Worm (Caenorhabditis elegans): ENCODE measurements around the gene T10B5.7.
"Not testable (repeated sequence)": the region's sequence is repeated elsewhere in the genome, so short reads cannot be mapped to it uniquely, and the experiment has no call there.

T10B5.7 gene

ce11 chrV:1814784-1815183 is 31.2 kb upstream of the T10B5.7 start, which contains the start of gene Y46H3A.5:
Gene Y46H3A.5, minus strand, starts transcription at chrV:1814884.
- not testable (repeated sequence) for TF ChIP-seq nhr-76, nhr-25, lin-15B (tag; optimal IDR thresholded peaks at IDR 0.05)

ce11 chrV:1820016-1820415 is 26.0 kb upstream of the T10B5.7 start:
- TF ChIP-seq egl-27 (tag; optimal IDR thresholded peaks at IDR 0.05): no peak
- TF ChIP-seq ceh-82 (tag; optimal IDR thresholded peaks at IDR 0.05): no peak
- TF ChIP-seq nhr-23 (tag; optimal IDR thresholded peaks at IDR 0.05): no peak
- TF ChIP-seq nhr-28 (tag; optimal IDR thresholded peaks at IDR 0.05): no peak
- no peak for TF ChIP-seq ztf-4 (tag; optimal IDR thresholded peaks at IDR 0.05)
- TF ChIP-seq snpc-4 (tag; optimal IDR thresholded peaks at IDR 0.05): no peak
- TF ChIP-seq pha-4 (tag; optimal IDR thresholded peaks at IDR 0.05): no peak
- TF ChIP-seq pqm-1 (tag; optimal IDR thresholded peaks at IDR 0.05): no peak
- no peak for TF ChIP-seq ceh-9 (tag; optimal IDR thresholded peaks at IDR 0.05)
- no peak for TF ChIP-seq daf-12 (tag; optimal IDR thresholded peaks at IDR 0.05)

- TF ChIP-seq nhr-12 (tag; optimal IDR thresholded peaks at IDR 0.05): no peak
- TF ChIP-seq fkh-2 (tag; optimal IDR thresholded peaks at IDR 0.05): no peak
- no peak for TF ChIP-seq ztf-4 (tag; optimal IDR thresholded peaks at IDR 0.05)
- TF ChIP-seq pqm-1 (tag; optimal IDR thresholded peaks at IDR 0.05): no peak
- no peak for TF ChIP-seq tbx-2 (tag; optimal IDR thresholded peaks at IDR 0.05)
- no peak for TF ChIP-seq lin-15B (tag; optimal IDR thresholded peaks at IDR 0.05)
- TF ChIP-seq sea-2 (GFP tag; optimal IDR thresholded peaks at IDR 0.05): no peak
- no peak for TF ChIP-seq nhr-28 (tag; optimal IDR thresholded peaks at IDR 0.05)
- TF ChIP-seq skn-1 (tag; optimal IDR thresholded peaks at IDR 0.05): no peak
- TF ChIP-seq elt-2 (tag; optimal IDR thresholded peaks at IDR 0.05): no peak
- no peak for TF ChIP-seq nhr-76 (tag; optimal IDR thresholded peaks at IDR 0.05)
- no peak for TF ChIP-seq nhr-23 (tag; optimal IDR thresholded peaks at IDR 0.05)
- TF ChIP-seq jun-1 (tag; optimal IDR thresholded peaks at IDR 0.05): no peak
- no peak for TF ChIP-seq nhr-67 (tag; optimal IDR thresholded peaks at IDR 0.05)
- no peak for TF ChIP-seq hmg-11 (tag; optimal IDR thresholded peaks at IDR 0.05)
- no peak for TF ChIP-seq mdl-1 (tag; optimal IDR thresholded peaks at IDR 0.05)
- TF ChIP-seq unc-39 (tag; optimal IDR thresholded peaks at IDR 0.05): no peak
- TF ChIP-seq elt-3 (tag; optimal IDR thresholded peaks at IDR 0.05): no peak
Observed at ce11 chrV:1820749-1821148, 25.3 kb upstream of the T10B5.7 start.

ce11 chrV:1821287-1821686 is 24.7 kb upstream of the T10B5.7 start, which contains the start of the genes gly-7 and mrpl-39:
Gene gly-7, minus strand, starts transcription at chrV:1821323.
Gene mrpl-39, plus strand, starts transcription at chrV:1821579.
- TF ChIP-seq unc-62 (GFP tag; optimal IDR thresholded peaks at IDR 0.05) (no peak), pqm-1 (tag; optimal IDR thresholded peaks at IDR 0.05) (no peak), lin-39 (tag; optimal IDR thresholded peaks at IDR 0.05) (no peak), pha-4 (tag; optimal IDR thresholded peaks at IDR 0.05) (peak; percentile 44), nhr-67 (tag; optimal IDR thresholded peaks at IDR 0.05) (no peak), mml-1 (tag; optimal IDR thresholded peaks at IDR 0.05) (no peak), aly-2 (tag; optimal IDR thresholded peaks at IDR 0.05) (no peak), nhr-237 (tag; optimal IDR thresholded peaks at IDR 0.05) (no peak), nhr-43 (tag; optimal IDR thresholded peaks at IDR 0.05; ENCODE audit: poor library complexity, severe bottlenecking) (no peak), egl-27 (tag; optimal IDR thresholded peaks at IDR 0.05) (no peak), ztf-4 (tag; optimal IDR thresholded peaks at IDR 0.05) (no peak), mdl-1 (tag; optimal IDR thresholded peaks at IDR 0.05) (no peak), fkh-2 (tag; optimal IDR thresholded peaks at IDR 0.05) (no peak), nfya-1 (tag; optimal IDR thresholded peaks at IDR 0.05; ENCODE audit: insufficient read depth) (peak; percentile 45), ceh-82 (tag; optimal IDR thresholded peaks at IDR 0.05) (no peak), elt-2 (tag; optimal IDR thresholded peaks at IDR 0.05) (peak; percentile 14), fkh-10 (GFP tag; optimal IDR thresholded peaks at IDR 0.05) (peak; percentile 3), zag-1 (tag; optimal IDR thresholded peaks at IDR 0.05) (no peak), tbx-2 (tag; optimal IDR thresholded peaks at IDR 0.05) (no peak)

- TF ChIP-seq ceh-16 (tag; optimal IDR thresholded peaks at IDR 0.05) (no peak), eor-1 (tag; optimal IDR thresholded peaks at IDR 0.05) (no peak), nhr-11 (tag; optimal IDR thresholded peaks at IDR 0.05) (no peak), fkh-2 (tag; optimal IDR thresholded peaks at IDR 0.05) (no peak), pqm-1 (tag; optimal IDR thresholded peaks at IDR 0.05) (no peak), egl-5 (tag; optimal IDR thresholded peaks at IDR 0.05) (no peak), nhr-12 (tag; optimal IDR thresholded peaks at IDR 0.05) (no peak), egl-27 (tag; optimal IDR thresholded peaks at IDR 0.05) (no peak), lin-15B (tag; optimal IDR thresholded peaks at IDR 0.05) (no peak), elt-1 (tag; optimal IDR thresholded peaks at IDR 0.05) (no peak), ceh-28 (tag; optimal IDR thresholded peaks at IDR 0.05) (no peak), daf-12 (tag; optimal IDR thresholded peaks at IDR 0.05) (no peak), nhr-77 (tag; optimal IDR thresholded peaks at IDR 0.05) (no peak), lin-39 (tag; optimal IDR thresholded peaks at IDR 0.05) (no peak), ztf-11 (tag; optimal IDR thresholded peaks at IDR 0.05) (no peak), skn-1 (tag; optimal IDR thresholded peaks at IDR 0.05) (no peak), sea-2 (GFP tag; optimal IDR thresholded peaks at IDR 0.05) (no peak), mdl-1 (tag; optimal IDR thresholded peaks at IDR 0.05) (no peak), nhr-23 (tag; optimal IDR thresholded peaks at IDR 0.05) (no peak)
Observed at ce11 chrV:1824528-1824927, 21.5 kb upstream of the T10B5.7 start.

Measured in whole organism, L3 larva.